Fruit fly (Drosophila melanogaster): ENCODE data around the gene ct.

dm6 chrX:7694207-7694606 is 86.0 kb downstream of the ct start:
- TF ChIP-seq CG7101 (tag; optimal IDR thresholded peaks at IDR 0.05) = no peak
- no peak for TF ChIP-seq CG7045 (GFP tag; optimal IDR thresholded peaks at IDR 0.05)
- no peak for TF ChIP-seq CG1620 (GFP tag; optimal IDR thresholded peaks at IDR 0.05)
- no peak for TF ChIP-seq cic (GFP tag; optimal IDR thresholded peaks at IDR 0.05)
- TF ChIP-seq kay (GFP tag; ENCODE audit: borderline replicate concordance) = peak; percentile 82
- no peak for TF ChIP-seq Hr96 (GFP tag; optimal IDR thresholded peaks at IDR 0.05)
- peak; percentile 92 for TF ChIP-seq tj (GFP tag; optimal IDR thresholded peaks at IDR 0.05)
- no peak for TF ChIP-seq cnc (optimal IDR thresholded peaks at IDR 0.05)
- TF ChIP-seq ovo (GFP tag; optimal IDR thresholded peaks at IDR 0.05) = no peak
- TF ChIP-seq bab1 (GFP tag; optimal IDR thresholded peaks at IDR 0.05) = peak; percentile 11

All from whole organism, adult.